Worm (Caenorhabditis elegans): ENCODE data around the gene F40D4.13.

The F40D4.13 gene

DNA sequence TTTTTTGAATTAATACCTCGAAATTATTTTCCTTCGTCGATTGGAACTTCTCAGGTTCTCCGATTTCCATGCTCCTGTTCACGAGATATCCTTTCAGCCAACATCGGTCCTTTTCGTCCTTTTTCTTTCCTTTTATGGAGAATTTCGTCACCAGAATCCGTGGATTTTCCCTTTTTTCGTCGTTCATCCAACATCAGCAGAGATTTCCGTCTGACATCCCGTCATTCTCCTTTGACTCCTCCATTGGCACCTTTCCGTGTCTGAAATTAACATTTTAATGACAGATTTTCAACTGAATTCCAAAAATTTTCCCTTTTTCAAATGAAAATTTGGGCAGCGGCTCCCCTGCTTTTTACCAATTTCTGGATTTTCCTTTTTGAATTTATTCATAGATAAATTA lies 2.1 kb downstream of the F40D4.13 start:
- TF ChIP-seq ama-1 (optimal IDR thresholded peaks at IDR 0.05) (no peak), scrt-1 (GFP tag; IDR thresholded peaks at IDR 0.05) (no peak), B0310.2 (tag; optimal IDR thresholded peaks at IDR 0.05) (no peak), hmg-4 (GFP tag; optimal IDR thresholded peaks at IDR 0.05) (no peak), tbx-37 (GFP tag; conservative IDR thresholded peaks at IDR 0.05) (no peak), aly-1 (tag; optimal IDR thresholded peaks at IDR 0.05) (no peak), hmbx-1 (tag; optimal IDR thresholded peaks at IDR 0.05) (no peak), sea-1 (GFP tag; conservative IDR thresholded peaks at IDR 0.05) (no peak), ceh-13 (GFP tag; optimal IDR thresholded peaks at IDR 0.05) (no peak), tbx-11 (GFP tag; IDR thresholded peaks at IDR 0.05) (no peak), tra-4 (tag; optimal IDR thresholded peaks at IDR 0.05) (no peak), F13C5.2 (tag; optimal IDR thresholded peaks at IDR 0.05) (no peak)

DNA sequence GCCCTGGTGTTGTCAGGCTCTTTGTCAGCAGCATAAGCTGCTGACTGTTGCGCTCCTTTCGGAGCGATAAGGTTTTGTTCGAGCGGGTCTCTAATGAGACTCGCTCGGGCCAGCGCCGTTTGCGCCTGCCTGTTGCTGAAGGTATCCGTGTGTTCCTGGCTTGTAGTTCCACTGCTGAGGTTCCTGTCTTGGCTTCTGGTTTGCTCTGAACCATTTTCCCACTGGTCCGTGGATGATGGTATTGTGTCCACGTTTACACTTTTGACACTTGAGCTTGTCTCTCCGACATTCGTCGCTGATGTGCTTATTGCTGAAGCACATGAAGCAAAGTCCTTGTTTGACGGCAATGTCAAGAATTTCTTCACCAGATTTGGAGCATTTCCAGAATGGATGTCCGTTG lies 5.8 kb downstream of the F40D4.13 start:
- TF ChIP-seq aly-1 (tag; optimal IDR thresholded peaks at IDR 0.05) (no peak), pes-1 (GFP tag; IDR thresholded peaks at IDR 0.05) (no peak), tbx-11 (GFP tag; IDR thresholded peaks at IDR 0.05) (no peak)

DNA sequence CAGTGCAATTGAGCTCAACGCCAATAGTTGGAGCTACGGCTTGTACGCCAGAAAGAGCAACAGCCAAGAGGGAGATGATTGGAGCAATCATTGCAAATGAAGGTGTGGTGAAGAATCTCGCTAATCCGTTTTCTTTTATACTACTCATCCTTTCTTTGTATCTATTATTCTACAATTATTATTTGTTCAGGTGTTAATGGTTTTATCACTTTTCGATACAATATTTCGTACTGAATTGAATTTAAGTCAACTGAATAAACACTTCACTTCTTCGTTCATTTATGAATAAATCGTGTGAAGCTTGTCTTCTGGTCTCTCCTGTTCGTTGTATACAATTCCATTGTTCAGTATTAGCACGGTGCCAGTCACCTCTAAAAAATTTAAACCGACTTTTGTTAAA lies 48.7 kb downstream of the F40D4.13 start, which contains the start of gene ZK218.11:
ZK218.11 (minus strand) TSS at position 101 of the 400 bp plus-strand sequence.
- TF ChIP-seq sea-1 (GFP tag; conservative IDR thresholded peaks at IDR 0.05) = no peak
- no peak for TF ChIP-seq scrt-1 (GFP tag; IDR thresholded peaks at IDR 0.05)
- no peak for TF ChIP-seq pes-1 (GFP tag; IDR thresholded peaks at IDR 0.05)
